Fruit fly (Drosophila melanogaster) whole organism, embryonic: ENCODE results near the gene CG14882.

ENCODE experiments used
- CG10543 ChIP-seq: fragments of 200-800 bp; sonication (Bioruptor generic); optimal IDR thresholded peaks from 3 replicates; lab custom pipeline; 2017; ENCODE audit warnings: missing biosample characterization, mild to moderate bottlenecking, missing genetic modification characterization, moderate library complexity
- Hr39 ChIP-seq: fragments of >200 bp; optimal IDR thresholded peaks from 2 replicates; lab custom pipeline; 2017
- chn ChIP-seq: fragments of 200-800 bp; sonication (Bioruptor generic); optimal IDR thresholded peaks from 2 replicates; lab custom pipeline; 2016; ENCODE audit warnings: missing biosample characterization, missing genetic modification characterization

dm6 chr3R:16482276-16482675 is 39.3 kb downstream of the CG14882 start, which contains the start of gene Sdhaf3:
- TF ChIP-seq CG10543 (GFP tag; lab: Kevin White, UChicago) (no peak), chn (GFP tag; lab: Kevin White, UChicago) (no peak), Hr39 (lab: Kevin White, UChicago) (no peak)
